Fruit fly (Drosophila melanogaster): ENCODE data around the gene Brd8.

Gene Brd8

dm6 chr3R:29251418-29251817 is 28.1 kb downstream of the Brd8 start (continued):
- peak; percentile 1 for TF ChIP-seq fru (GFP tag; optimal IDR thresholded peaks at IDR 0.05)
- TF ChIP-seq CG9705 (GFP tag; optimal IDR thresholded peaks at IDR 0.05), result no peak
- TF ChIP-seq sv (GFP tag; optimal IDR thresholded peaks at IDR 0.05), result peak; percentile 13
- TF ChIP-seq Sp1 (GFP tag; optimal IDR thresholded peaks at IDR 0.05), result no peak

dm6 chr3R:29253874-29254273 is 30.6 kb downstream of the Brd8 start:
- TF ChIP-seq CrebA (GFP tag; optimal IDR thresholded peaks at IDR 0.05; ENCODE audit: borderline replicate concordance) (no peak), ey (GFP tag; optimal IDR thresholded peaks at IDR 0.05) (no peak)

- TF ChIP-seq dl (GFP tag; optimal IDR thresholded peaks at IDR 0.05; ENCODE audit: insufficient read depth in 1 of 2, partially characterized antibody in 2 of 2) (no peak), Jra (GFP tag; optimal IDR thresholded peaks at IDR 0.05) (no peak), Hr83 (GFP tag; optimal IDR thresholded peaks at IDR 0.05; ENCODE audit: poor library complexity, severe bottlenecking) (no peak), Dif (GFP tag; optimal IDR thresholded peaks at IDR 0.05; ENCODE audit: partially characterized antibody) (no peak), usp (GFP tag; optimal IDR thresholded peaks at IDR 0.05) (no peak), CrebA (GFP tag; optimal IDR thresholded peaks at IDR 0.05; ENCODE audit: borderline replicate concordance) (no peak), Sp1 (GFP tag; optimal IDR thresholded peaks at IDR 0.05) (peak; percentile 76), OdsH (GFP tag; optimal IDR thresholded peaks at IDR 0.05) (no peak), ey (GFP tag; optimal IDR thresholded peaks at IDR 0.05) (no peak), dsf (GFP tag; optimal IDR thresholded peaks at IDR 0.05; ENCODE audit: borderline replicate concordance) (no peak), sv (GFP tag; optimal IDR thresholded peaks at IDR 0.05) (no peak), Hr78 (GFP tag; optimal IDR thresholded peaks at IDR 0.05) (no peak), br (GFP tag; optimal IDR thresholded peaks at IDR 0.05) (no peak), Vsx2 (GFP tag; optimal IDR thresholded peaks at IDR 0.05; ENCODE audit: partially characterized antibody) (no peak), CG9705 (GFP tag; optimal IDR thresholded peaks at IDR 0.05) (peak; percentile 23), Abd-B (GFP tag; optimal IDR thresholded peaks at IDR 0.05) (no peak), jim (GFP tag; optimal IDR thresholded peaks at IDR 0.05) (peak; percentile 14), Mio (GFP tag; optimal IDR thresholded peaks at IDR 0.05) (no peak), woc (GFP tag; optimal IDR thresholded peaks at IDR 0.05) (peak; percentile 17), brk (GFP tag; optimal IDR thresholded peaks at IDR 0.05) (no peak), pan (optimal IDR thresholded peaks at IDR 0.05) (no peak), GATAd (GFP tag; optimal IDR thresholded peaks at IDR 0.05) (no peak), psq (GFP tag; optimal IDR thresholded peaks at IDR 0.05) (peak; percentile 63), dmrt93B (GFP tag; optimal IDR thresholded peaks at IDR 0.05) (no peak), tai (GFP tag; optimal IDR thresholded peaks at IDR 0.05) (no peak), Rel (GFP tag; optimal IDR thresholded peaks at IDR 0.05) (peak; percentile 64), Rel (tag; optimal IDR thresholded peaks at IDR 0.05) (peak; percentile 12), foxo (GFP tag; optimal IDR thresholded peaks at IDR 0.05) (no peak), sage (GFP tag; optimal IDR thresholded peaks at IDR 0.05) (peak; percentile 51), CG32264 (GFP tag; optimal IDR thresholded peaks at IDR 0.05) (peak; percentile 2), N (GFP tag; optimal IDR thresholded peaks at IDR 0.05) (no peak), Hnf4 (GFP tag; optimal IDR thresholded peaks at IDR 0.05) (no peak), lola (GFP tag; optimal IDR thresholded peaks at IDR 0.05) (no peak), HLH106 (tag; optimal IDR thresholded peaks at IDR 0.05) (no peak), fru (GFP tag; optimal IDR thresholded peaks at IDR 0.05) (no peak), h (GFP tag; optimal IDR thresholded peaks at IDR 0.05) (no peak), Myc (optimal IDR thresholded peaks at IDR 0.05) (no peak), rgr (GFP tag; optimal IDR thresholded peaks at IDR 0.05) (no peak), Dfd (GFP tag; optimal IDR thresholded peaks at IDR 0.05) (no peak)
Observed at dm6 chr3R:29254383-29254782, 31.1 kb downstream of the Brd8 start.
